Fruit fly (Drosophila melanogaster): ENCODE results near the gene CG8004.
A peak's percentile ranks its signal among the peaks of the same experiment; 100 is the strongest.

Gene CG8004

DNA sequence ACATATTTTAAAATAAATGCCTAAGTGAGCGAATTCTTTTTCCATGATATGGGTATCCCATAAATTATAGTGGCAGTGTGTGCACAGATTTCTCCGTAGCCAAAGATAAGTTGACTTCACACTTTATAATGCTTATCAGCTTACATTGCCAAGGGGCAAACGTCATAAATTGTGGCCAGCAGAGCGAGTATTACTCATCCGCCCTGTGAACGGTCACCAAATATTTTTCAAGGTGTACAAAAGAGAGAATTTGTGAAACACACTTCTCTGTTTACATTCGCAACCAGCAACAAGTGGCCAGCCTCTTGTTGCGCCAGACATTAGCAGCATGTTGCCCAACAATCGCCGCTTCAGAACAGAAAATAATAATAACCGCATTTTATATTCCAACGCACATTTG is 4.6 kb upstream of the CG8004 start (continued):
- TF ChIP-seq Meics (GFP tag; optimal IDR thresholded peaks at IDR 0.05) (peak; percentile 45), Dref (GFP tag; IDR thresholded peaks at IDR 0.05) (no peak), CG6689 (GFP tag; IDR thresholded peaks at IDR 0.05) (peak; percentile 59), fru (optimal IDR thresholded peaks at IDR 0.05) (no peak), Hr78 (GFP tag; optimal IDR thresholded peaks at IDR 0.05) (peak in 1 of 2 experiments; percentile 28), inv (GFP tag; IDR thresholded peaks at IDR 0.05; ENCODE audit: partially characterized antibody) (no peak), ttk (GFP tag; IDR thresholded peaks at IDR 0.05) (no peak), CG2129 (GFP tag; IDR thresholded peaks at IDR 0.05; ENCODE audit: partially characterized antibody) (no peak), CG32772 (GFP tag; IDR thresholded peaks at IDR 0.05) (no peak), CG9437 (GFP tag; optimal IDR thresholded peaks at IDR 0.05) (no peak), CG10565 (GFP tag; optimal IDR thresholded peaks at IDR 0.05) (no peak), MTF-1 (GFP tag; optimal IDR thresholded peaks at IDR 0.05; ENCODE audit: borderline replicate concordance) (peak; percentile 27), BtbVII (GFP tag; optimal IDR thresholded peaks at IDR 0.05) (peak; percentile 77), CkIIα-i1 (GFP tag; IDR thresholded peaks at IDR 0.05) (no peak), Med (GFP tag) (peak; percentile 89), Dll (GFP tag; IDR thresholded peaks at IDR 0.05; ENCODE audit: partially characterized antibody) (no peak), Usf (GFP tag; optimal IDR thresholded peaks at IDR 0.05) (no peak), pho (GFP tag; optimal IDR thresholded peaks at IDR 0.05) (no peak), Fer1 (GFP tag; optimal IDR thresholded peaks at IDR 0.05) (peak; percentile 76), CG10209 (GFP tag; optimal IDR thresholded peaks at IDR 0.05) (peak; percentile 34), CG9817 (tag; optimal IDR thresholded peaks at IDR 0.05) (no peak), zfh2 (GFP tag; optimal IDR thresholded peaks at IDR 0.05) (no peak), CG7271 (tag; optimal IDR thresholded peaks at IDR 0.05) (no peak), Mad (GFP tag; optimal IDR thresholded peaks at IDR 0.05) (no peak), exex (tag; optimal IDR thresholded peaks at IDR 0.05) (peak; percentile 49), sim (GFP tag; IDR thresholded peaks at IDR 0.05) (no peak), twi (tag; optimal IDR thresholded peaks at IDR 0.05) (no peak), E2f2 (GFP tag; IDR thresholded peaks at IDR 0.05) (no peak), CG2202 (tag; optimal IDR thresholded peaks at IDR 0.05) (peak; percentile 29), CG6654 (GFP tag; optimal IDR thresholded peaks at IDR 0.05) (no peak), en (GFP tag; optimal IDR thresholded peaks at IDR 0.05) (no peak), sr (GFP tag; IDR thresholded peaks at IDR 0.05) (no peak), zen2 (GFP tag; IDR thresholded peaks at IDR 0.05; ENCODE audit: partially characterized antibody) (no peak), CG1233 (GFP tag; optimal IDR thresholded peaks at IDR 0.05) (peak; percentile 8), H15 (GFP tag; IDR thresholded peaks at IDR 0.05) (no peak), Ada2b (GFP tag; IDR thresholded peaks at IDR 0.05) (no peak), ssp (GFP tag; IDR thresholded peaks at IDR 0.05) (no peak), ewg (GFP tag; optimal IDR thresholded peaks at IDR 0.05) (no peak), odd (GFP tag; optimal IDR thresholded peaks at IDR 0.05) (peak; percentile 44), ftz-f1 (GFP tag; optimal IDR thresholded peaks at IDR 0.05) (no peak), fu2 (GFP tag; optimal IDR thresholded peaks at IDR 0.05) (no peak), CG3281 (GFP tag; optimal IDR thresholded peaks at IDR 0.05) (peak; percentile 55), CG8924 (tag; optimal IDR thresholded peaks at IDR 0.05) (no peak), Hsf (GFP tag; optimal IDR thresholded peaks at IDR 0.05) (no peak), CG10267 (tag; optimal IDR thresholded peaks at IDR 0.05) (no peak), CG12071 (GFP tag; optimal IDR thresholded peaks at IDR 0.05) (peak; percentile 85), CG15696 (tag; optimal IDR thresholded peaks at IDR 0.05) (no peak), MESR4 (GFP tag; optimal IDR thresholded peaks at IDR 0.05) (no peak), CG30403 (GFP tag; optimal IDR thresholded peaks at IDR 0.05) (no peak), cato (GFP tag; optimal IDR thresholded peaks at IDR 0.05; ENCODE audit: borderline replicate concordance) (no peak), gfzf (GFP tag; optimal IDR thresholded peaks at IDR 0.05) (no peak), Mrtf (GFP tag; IDR thresholded peaks at IDR 0.05) (no peak)
